Worm (Caenorhabditis elegans): Measurements from ENCODE around the gene lin-52.

Gene lin-52

ce11 chrIII:9861470-9862342, 37.2 kb upstream of the lin-52 start:
- TF ChIP-seq syd-9 (tag; optimal IDR thresholded peaks at IDR 0.05): peak; percentile 86
- peak; percentile 84 for TF ChIP-seq madf-2 (tag; optimal IDR thresholded peaks at IDR 0.05)
- TF ChIP-seq ceh-34 (tag; optimal IDR thresholded peaks at IDR 0.05): peak; percentile 74
- peak; percentile 86 for TF ChIP-seq sox-4 (tag; optimal IDR thresholded peaks at IDR 0.05)
- TF ChIP-seq odd-2 (tag; optimal IDR thresholded peaks at IDR 0.05): peak; percentile 63
- peak; percentile 70 for TF ChIP-seq F13H6.1 (tag; optimal IDR thresholded peaks at IDR 0.05)
- TF ChIP-seq pag-3 (tag; optimal IDR thresholded peaks at IDR 0.05; ENCODE audit: borderline replicate concordance): no peak
- peak; percentile 44 for TF ChIP-seq ceh-18 (tag; optimal IDR thresholded peaks at IDR 0.05)
- peak; percentile 85 for TF ChIP-seq elt-2 (tag; optimal IDR thresholded peaks at IDR 0.05)
- TF ChIP-seq ceh-45 (GFP tag; IDR thresholded peaks at IDR 0.05): peak; percentile 75
- no peak for TF ChIP-seq ama-1 (optimal IDR thresholded peaks at IDR 0.05)
- peak; percentile 86 for TF ChIP-seq pha-2 (tag; optimal IDR thresholded peaks at IDR 0.05)
- TF ChIP-seq mec-3 (tag; optimal IDR thresholded peaks at IDR 0.05; ENCODE audit: borderline replicate concordance): no peak
- TF ChIP-seq dmd-4 (tag; optimal IDR thresholded peaks at IDR 0.05; ENCODE audit: borderline replicate concordance): peak; percentile 80
- TF ChIP-seq ceh-14 (tag; optimal IDR thresholded peaks at IDR 0.05): peak; percentile 86
- peak; percentile 72 for TF ChIP-seq eyg-1 (tag; optimal IDR thresholded peaks at IDR 0.05)
- TF ChIP-seq ets-4 (tag; optimal IDR thresholded peaks at IDR 0.05): no peak
- peak; percentile 84 for TF ChIP-seq unc-86 (tag; optimal IDR thresholded peaks at IDR 0.05)
- TF ChIP-seq pha-4 (tag; optimal IDR thresholded peaks at IDR 0.05): no peak
- TF ChIP-seq dve-1 (tag; optimal IDR thresholded peaks at IDR 0.05): peak; percentile 32
- no peak for TF ChIP-seq elt-4 (tag; optimal IDR thresholded peaks at IDR 0.05)
- TF ChIP-seq fkh-6 (tag; optimal IDR thresholded peaks at IDR 0.05): peak; percentile 76
- peak; percentile 85 for TF ChIP-seq nhr-232 (tag; optimal IDR thresholded peaks at IDR 0.05)
- peak; percentile 81 for TF ChIP-seq unc-3 (GFP tag; conservative IDR thresholded peaks at IDR 0.05)
- TF ChIP-seq unc-3 (tag; optimal IDR thresholded peaks at IDR 0.05): peak; percentile 82
- peak; percentile 80 for TF ChIP-seq hlh-6 (tag; optimal IDR thresholded peaks at IDR 0.05)
- TF ChIP-seq ceh-9 (tag; optimal IDR thresholded peaks at IDR 0.05): peak; percentile 70
- peak; percentile 82 for TF ChIP-seq ceh-6 (GFP tag; optimal IDR thresholded peaks at IDR 0.05)
- no peak for TF ChIP-seq ceh-22 (tag; optimal IDR thresholded peaks at IDR 0.05)
- peak; percentile 57 for TF ChIP-seq unc-42 (tag; optimal IDR thresholded peaks at IDR 0.05)
- peak; percentile 47 for TF ChIP-seq rnt-1 (tag; optimal IDR thresholded peaks at IDR 0.05)
- peak; percentile 30 for TF ChIP-seq hlh-8 (tag; optimal IDR thresholded peaks at IDR 0.05)
- TF ChIP-seq ref-2 (tag; optimal IDR thresholded peaks at IDR 0.05): peak; percentile 80
- peak; percentile 75 for TF ChIP-seq lim-6 (tag; optimal IDR thresholded peaks at IDR 0.05)
- peak; percentile 72 for TF ChIP-seq fax-1 (tag; optimal IDR thresholded peaks at IDR 0.05)
- no peak for TF ChIP-seq pros-1 (tag; optimal IDR thresholded peaks at IDR 0.05)
- TF ChIP-seq Y22D7AL.16 (tag; optimal IDR thresholded peaks at IDR 0.05): peak; percentile 74
- TF ChIP-seq hlh-30 (tag; optimal IDR thresholded peaks at IDR 0.05; ENCODE audit: insufficient read depth): peak; percentile 74
- TF ChIP-seq sox-2 (GFP tag; IDR thresholded peaks at IDR 0.05): peak; percentile 77
- TF ChIP-seq npax-4 (tag; optimal IDR thresholded peaks at IDR 0.05): peak; percentile 42
- TF ChIP-seq unc-55 (GFP tag; optimal IDR thresholded peaks at IDR 0.05): no peak
- TF ChIP-seq lin-11 (tag; optimal IDR thresholded peaks at IDR 0.05): peak; percentile 72
- TF ChIP-seq nhr-11 (tag; optimal IDR thresholded peaks at IDR 0.05): no peak
- TF ChIP-seq ztf-16 (tag; optimal IDR thresholded peaks at IDR 0.05): peak; percentile 85
- TF ChIP-seq hlh-15 (tag; optimal IDR thresholded peaks at IDR 0.05): peak; percentile 68
- TF ChIP-seq C08G9.2 (tag; optimal IDR thresholded peaks at IDR 0.05): peak; percentile 63
- no peak for TF ChIP-seq fkh-10 (GFP tag; optimal IDR thresholded peaks at IDR 0.05)
- TF ChIP-seq nfya-1 (tag; optimal IDR thresholded peaks at IDR 0.05): peak; percentile 58
- TF ChIP-seq ahr-1 (tag; optimal IDR thresholded peaks at IDR 0.05): peak; percentile 52
- TF ChIP-seq ttx-3 (tag; optimal IDR thresholded peaks at IDR 0.05): peak; percentile 84
- peak; percentile 86 for TF ChIP-seq C38D4.7 (GFP tag; optimal IDR thresholded peaks at IDR 0.05)

Data from whole organism, late embryonic.